Fruit fly (Drosophila melanogaster) whole organism, embryonic: ENCODE data around the gene Phyhd1.
A peak's percentile ranks its signal among the peaks of the same experiment; 100 is the strongest.

Experiments
- Abd-B ChIP-seq: fragments of 200-800 bp; sonication (Bioruptor generic); optimal IDR thresholded peaks from 2 replicates; lab custom pipeline; 2018; ENCODE audit warnings: missing biosample characterization, mild to moderate bottlenecking, missing genetic modification characterization, moderate library complexity
- Atf-2 ChIP-seq: fragments of 200-800 bp; sonication (Bioruptor generic); optimal IDR thresholded peaks from 2 replicates; lab custom pipeline; 2016; ENCODE audit warnings: missing biosample characterization, missing genetic modification characterization
- BEAF-32 ChIP-seq: fragments of 200-800 bp; sonication (Bioruptor generic); optimal IDR thresholded peaks from 3 replicates; lab custom pipeline; 2017; ENCODE audit warnings: missing biosample characterization, missing genetic modification characterization, mild to moderate bottlenecking, moderate library complexity, missing genetic modification reagents
- Bgb ChIP-seq: fragments of 200-800 bp; sonication (Bioruptor generic); IDR thresholded peaks from 2 replicates; pipeline ENCODE4 v1.3.6; 2022; ENCODE audit warnings: missing biosample characterization, missing genetic modification characterization; ENCODE audit not compliant: partially characterized antibody
- CG13123 ChIP-seq: fragments of 200-800 bp; sonication (Bioruptor generic); optimal IDR thresholded peaks from 2 replicates; lab custom pipeline; 2016; ENCODE audit warnings: missing biosample characterization, missing genetic modification characterization
- CG13894 ChIP-seq: fragments of 200-800 bp; sonication (Bioruptor generic); optimal IDR thresholded peaks from 3 replicates; lab custom pipeline; 2018; ENCODE audit warnings: missing biosample characterization, mild to moderate bottlenecking, missing genetic modification characterization, moderate library complexity
- CG15269 ChIP-seq: fragments of 200-800 bp; sonication (Bioruptor generic); optimal IDR thresholded peaks from 2 replicates; lab custom pipeline; 2018; ENCODE audit warnings: missing biosample characterization, mild to moderate bottlenecking, missing genetic modification characterization, moderate library complexity
- CG17328 ChIP-seq: fragments of 200-800 bp; sonication (Bioruptor generic); IDR thresholded peaks from 2 replicates; pipeline ENCODE4 v1.3.6; 2022; ENCODE audit warnings: missing biosample characterization, missing genetic modification characterization
- CG2129 ChIP-seq: fragments of 200-800 bp; sonication (Bioruptor generic); IDR thresholded peaks from 2 replicates; pipeline ENCODE4 v1.3.6; 2022; ENCODE audit warnings: missing biosample characterization, missing genetic modification characterization; ENCODE audit not compliant: partially characterized antibody
- CG31365 ChIP-seq: fragments of 200-800 bp; sonication (Bioruptor generic); optimal IDR thresholded peaks from 2 replicates; lab custom pipeline; 2018; ENCODE audit warnings: missing biosample characterization, mild to moderate bottlenecking, missing genetic modification characterization
- CG31388 ChIP-seq: fragments of 200-800 bp; sonication (Bioruptor generic); optimal IDR thresholded peaks from 2 replicates; lab custom pipeline; 2016; ENCODE audit warnings: missing biosample characterization, missing genetic modification characterization
- CG3407 ChIP-seq: fragments of 200-800 bp; sonication (Bioruptor generic); optimal IDR thresholded peaks from 2 replicates; lab custom pipeline; 2018; ENCODE audit warnings: missing biosample characterization, mild to moderate bottlenecking, missing genetic modification characterization
- CG34422 ChIP-seq: fragments of 200-800 bp; sonication (Bioruptor generic); IDR thresholded peaks from 3 replicates; pipeline ENCODE4 v1.3.6; 2022; ENCODE audit warnings: missing biosample characterization, missing genetic modification characterization
- CG3726 ChIP-seq: fragments of 200-800 bp; sonication (Bioruptor generic); IDR thresholded peaks from 3 replicates; pipeline ENCODE4, ENCODE4 v1.3.6; 2022; ENCODE audit warnings: missing biosample characterization, missing genetic modification characterization
- CG3995 ChIP-seq: fragments of 200-800 bp; sonication (Bioruptor generic); optimal IDR thresholded peaks from 3 replicates; lab custom pipeline; 2016; ENCODE audit warnings: missing biosample characterization, missing genetic modification characterization
- CG4328 ChIP-seq: fragments of 200-800 bp; sonication (Bioruptor generic); optimal IDR thresholded peaks from 3 replicates; lab custom pipeline; 2017; ENCODE audit warnings: missing biosample characterization, missing genetic modification reagents, missing genetic modification characterization
- CG6654 ChIP-seq: fragments of 200-800 bp; sonication (Bioruptor generic); optimal IDR thresholded peaks from 2 replicates; lab custom pipeline; 2017; ENCODE audit warnings: missing biosample characterization, mild to moderate bottlenecking, missing genetic modification characterization
- CG6791 ChIP-seq: fragments of 200-800 bp; sonication (Bioruptor generic); IDR thresholded peaks from 3 replicates; pipeline ENCODE4 v1.3.6; 2022; ENCODE audit warnings: missing biosample characterization, missing genetic modification characterization; ENCODE audit not compliant: partially characterized antibody
- CG7786 ChIP-seq: fragments of 200-800 bp; sonication (Bioruptor generic); optimal IDR thresholded peaks from 2 replicates; lab custom pipeline; 2016; ENCODE audit warnings: missing biosample characterization, missing genetic modification characterization
- CG7963 ChIP-seq: fragments of 200-800 bp; sonication (Bioruptor generic); IDR thresholded peaks from 3 replicates; pipeline ENCODE4 v1.3.6; 2022; ENCODE audit warnings: missing biosample characterization, missing genetic modification characterization; ENCODE audit not compliant: partially characterized antibody
- CG9797 ChIP-seq: fragments of 200-800 bp; sonication (Bioruptor generic); optimal IDR thresholded peaks from 3 replicates; lab custom pipeline; 2018; ENCODE audit warnings: missing biosample characterization, mild to moderate bottlenecking, missing genetic modification characterization
- Dll ChIP-seq: fragments of 200-800 bp; sonication (Bioruptor generic); IDR thresholded peaks from 4 replicates; pipeline ENCODE4 v1.3.6; 2022; ENCODE audit warnings: missing biosample characterization, missing genetic modification characterization; ENCODE audit not compliant: partially characterized antibody
- Doc3 ChIP-seq: fragments of 200-800 bp; sonication (Bioruptor generic); IDR thresholded peaks from 3 replicates; pipeline ENCODE4 v1.3.6; 2022; ENCODE audit warnings: missing biosample characterization, missing genetic modification characterization; ENCODE audit not compliant: partially characterized antibody
- Drgx ChIP-seq: fragments of 200-800 bp; sonication (Bioruptor generic); IDR thresholded peaks from 2 replicates; pipeline ENCODE4 v1.3.6; 2022; ENCODE audit warnings: missing biosample characterization, missing genetic modification characterization
- E2f2 ChIP-seq: fragments of 200-800 bp; sonication (Bioruptor generic); IDR thresholded peaks from 2 replicates; pipeline ENCODE4 v1.3.6; 2022; ENCODE audit warnings: missing biosample characterization, missing genetic modification characterization
- HLH4C ChIP-seq: fragments of 200-800 bp; sonication (Bioruptor generic); IDR thresholded peaks from 3 replicates; pipeline ENCODE4 v1.3.6; 2022; ENCODE audit warnings: missing biosample characterization, missing genetic modification characterization; ENCODE audit not compliant: partially characterized antibody
- HLH54F ChIP-seq: fragments of 200-800 bp; sonication (Bioruptor generic); optimal IDR thresholded peaks from 3 replicates; lab custom pipeline; 2016; ENCODE audit warnings: missing biosample characterization, missing genetic modification characterization
- MESR4 ChIP-seq: fragments of 200-800 bp; sonication (Bioruptor generic); optimal IDR thresholded peaks from 2 replicates; lab custom pipeline; 2018; ENCODE audit warnings: missing biosample characterization, mild to moderate bottlenecking, missing genetic modification characterization, moderate library complexity
- Mes4 ChIP-seq: fragments of 200-800 bp; sonication (Bioruptor generic); optimal IDR thresholded peaks from 2 replicates; lab custom pipeline; 2016; ENCODE audit warnings: missing biosample characterization, missing genetic modification characterization
- NfI ChIP-seq: fragments of 200-800 bp; sonication (Bioruptor generic); optimal IDR thresholded peaks from 3 replicates; lab custom pipeline; 2018; ENCODE audit warnings: missing biosample characterization, mild to moderate bottlenecking, missing genetic modification characterization, moderate library complexity
- Ravus ChIP-seq: fragments of 200-800 bp; sonication (Bioruptor generic); IDR thresholded peaks from 2 replicates; pipeline ENCODE4 v1.3.6; 2022; ENCODE audit warnings: missing biosample characterization, missing genetic modification characterization
- Side ChIP-seq: fragments of 200-800 bp; sonication (Bioruptor generic); optimal IDR thresholded peaks from 2 replicates; lab custom pipeline; 2016; ENCODE audit warnings: missing biosample characterization, missing genetic modification characterization
- Sry-δ ChIP-seq: fragments of 200-800 bp; sonication (Bioruptor generic); optimal IDR thresholded peaks from 2 replicates; lab custom pipeline; 2016; ENCODE audit warnings: missing biosample characterization, missing genetic modification characterization
- TFAM ChIP-seq: fragments of 200-800 bp; sonication (Bioruptor generic); optimal IDR thresholded peaks from 2 replicates; lab custom pipeline; 2017; ENCODE audit warnings: missing biosample characterization, missing genetic modification characterization, inconsistent platforms
- ase ChIP-seq: fragments of 200-800 bp; sonication (Bioruptor generic); IDR thresholded peaks from 3 replicates; pipeline ENCODE4 v1.3.6; 2022; ENCODE audit warnings: missing biosample characterization, missing genetic modification characterization
- ato ChIP-seq: fragments of 200-800 bp; sonication (Bioruptor generic); IDR thresholded peaks from 2 replicates; pipeline ENCODE4 v1.3.6; 2022; ENCODE audit warnings: missing biosample characterization, missing genetic modification characterization; ENCODE audit not compliant: partially characterized antibody
- bbx ChIP-seq: fragments of 200-800 bp; sonication (Bioruptor generic); IDR thresholded peaks from 2 replicates; pipeline ENCODE4 v1.3.6; 2022; ENCODE audit warnings: missing biosample characterization, missing genetic modification characterization; ENCODE audit not compliant: partially characterized antibody
- chinmo ChIP-seq: fragments of 200-800 bp; sonication (Bioruptor generic); IDR thresholded peaks from 4 replicates; pipeline ENCODE4 v1.3.6; 2022; ENCODE audit warnings: missing biosample characterization, missing genetic modification characterization; ENCODE audit not compliant: partially characterized antibody
- crp ChIP-seq, 2 experiments: fragments of 200-800 bp; sonication (Bioruptor generic); optimal IDR thresholded peaks; 2 replicates in 1 of 2; 3 replicates in 1 of 2; lab custom pipeline; 2017; ENCODE audit warnings: missing biosample characterization in 2 of 2, missing genetic modification characterization in 2 of 2, mild to moderate bottlenecking in 1 of 2, moderate library complexity in 1 of 2
- da ChIP-seq: fragments of 200-800 bp; sonication (Bioruptor generic); optimal IDR thresholded peaks from 2 replicates; lab custom pipeline; 2016; ENCODE audit warnings: missing biosample characterization, missing genetic modification characterization
- gt ChIP-seq: fragments of 200-800 bp; sonication (Bioruptor generic); IDR thresholded peaks from 2 replicates; pipeline ENCODE4 v1.3.6; 2022; ENCODE audit warnings: missing biosample characterization, missing genetic modification characterization
- hbn ChIP-seq: fragments of 200-800 bp; sonication (Bioruptor generic); IDR thresholded peaks from 2 replicates; pipeline ENCODE4 v1.3.6; 2022; ENCODE audit warnings: missing biosample characterization, missing genetic modification characterization; ENCODE audit not compliant: partially characterized antibody
- maf-S ChIP-seq: fragments of 200-800 bp; sonication (Bioruptor generic); optimal IDR thresholded peaks from 2 replicates; lab custom pipeline; 2016; ENCODE audit warnings: missing biosample characterization, missing genetic modification characterization
- mld ChIP-seq: fragments of 200-800 bp; sonication (Bioruptor generic); IDR thresholded peaks from 3 replicates; pipeline ENCODE4 v1.3.6; 2022; ENCODE audit warnings: missing biosample characterization, missing genetic modification characterization; ENCODE audit not compliant: partially characterized antibody
- nerfin-1 ChIP-seq: fragments of 200-800 bp; sonication (Bioruptor generic); optimal IDR thresholded peaks from 3 replicates; lab custom pipeline; 2019; ENCODE audit warnings: missing biosample characterization, mild to moderate bottlenecking, missing genetic modification characterization, moderate library complexity
- pzg ChIP-seq: fragments of 200-800 bp; sonication (Bioruptor generic); optimal IDR thresholded peaks from 3 replicates; lab custom pipeline; 2018; ENCODE audit warnings: missing biosample characterization, mild to moderate bottlenecking, missing genetic modification characterization, moderate library complexity
- tio ChIP-seq: fragments of 200-800 bp; sonication (Bioruptor generic); optimal IDR thresholded peaks from 2 replicates; lab custom pipeline; 2017; ENCODE audit warnings: missing biosample characterization, missing genetic modification characterization, inconsistent platforms
- unc-4 ChIP-seq: fragments of 200-800 bp; sonication (Bioruptor generic); IDR thresholded peaks from 2 replicates; pipeline ENCODE4 v1.3.6; 2022; ENCODE audit warnings: missing biosample characterization, missing genetic modification characterization; ENCODE audit not compliant: partially characterized antibody
- vvl ChIP-seq: fragments of 200-800 bp; sonication (Bioruptor generic); IDR thresholded peaks from 2 replicates; pipeline ENCODE4 v1.3.6; 2022; ENCODE audit warnings: missing biosample characterization, missing genetic modification characterization

Phyhd1 gene

dm6 chr3R:10708169-10708568 lies 27.4 kb upstream of the Phyhd1 start, which contains the start of gene CG31278 (continued):
- TF ChIP-seq E2f2 (GFP tag; lab: Robert Waterston, UW) (peak; percentile 97), Doc3 (peak; percentile 71), hbn (GFP tag; lab: Robert Waterston, UW) (peak; percentile 74), CG17328 (GFP tag; lab: Robert Waterston, UW) (no peak), CG9797 (GFP tag; lab: Kevin White, UChicago) (peak; percentile 75), CG15269 (tag; lab: Kevin White, UChicago) (no peak), vvl (GFP tag; lab: Robert Waterston, UW) (no peak), CG6791 (GFP tag; lab: Robert Waterston, UW) (peak; percentile 83), Atf-2 (GFP tag; lab: Kevin White, UChicago) (no peak), CG7786 (no peak), CG31388 (no peak), Bgb (GFP tag; lab: Robert Waterston, UW) (peak; percentile 82), BEAF-32 (GFP tag; lab: Kevin White, UChicago) (peak; percentile 81), CG13894 (tag; lab: Kevin White, UChicago) (no peak), Drgx (GFP tag; lab: Robert Waterston, UW) (no peak), MESR4 (peak; percentile 35), pzg (GFP tag; lab: Kevin White, UChicago) (peak; percentile 79), CG3726 (no peak), CG4328 (GFP tag; lab: Kevin White, UChicago) (no peak), CG34422 (GFP tag; lab: Robert Waterston, UW) (peak; percentile 33; the same call in 1 of the 3 replicates), HLH54F (no peak), Side (GFP tag; lab: Kevin White, UChicago) (no peak), ato (peak; percentile 77), HLH4C (GFP tag; lab: Robert Waterston, UW) (peak; percentile 64), bbx (GFP tag; lab: Robert Waterston, UW) (peak; percentile 81), CG3995 (GFP tag; lab: Kevin White, UChicago) (peak; percentile 24), NfI (GFP tag; lab: Kevin White, UChicago) (no peak), Mes4 (GFP tag; lab: Kevin White, UChicago) (no peak), CG2129 (GFP tag; lab: Robert Waterston, UW) (peak; percentile 64), tio (no peak), unc-4 (GFP tag; lab: Robert Waterston, UW) (peak; percentile 77), crp (GFP tag; optimal IDR thresholded peaks at IDR 0.05; lab: Kevin White, UChicago) (peak; percentile 31 to 89), maf-S (GFP tag; lab: Kevin White, UChicago) (no peak), Dll (peak; percentile 83), TFAM (GFP tag; lab: Kevin White, UChicago) (no peak), ase (GFP tag; lab: Robert Waterston, UW) (no peak), CG13123 (no peak), da (GFP tag; lab: Kevin White, UChicago) (no peak), CG3407 (no peak), chinmo (GFP tag; lab: Robert Waterston, UW) (0 out of 4 replicates have a peak, but pooled peaks have one; percentile 84), CG7963 (GFP tag; lab: Robert Waterston, UW) (peak; percentile 80), nerfin-1 (tag; lab: Kevin White, UChicago) (no peak), CG31365 (tag; lab: Kevin White, UChicago) (no peak), mld (GFP tag; lab: Robert Waterston, UW) (0 out of 3 replicates have a peak, but pooled peaks have one; percentile 53), Ravus (GFP tag; lab: Robert Waterston, UW) (no peak), Abd-B (GFP tag; lab: Kevin White, UChicago) (no peak), Sry-δ (GFP tag; lab: Kevin White, UChicago) (peak; percentile 92), CG6654 (GFP tag; lab: Kevin White, UChicago) (no peak), gt (GFP tag; lab: Robert Waterston, UW) (no peak)
